Fruit fly (Drosophila melanogaster): ENCODE results near the gene CG14864.

The CG14864 gene

DNA sequence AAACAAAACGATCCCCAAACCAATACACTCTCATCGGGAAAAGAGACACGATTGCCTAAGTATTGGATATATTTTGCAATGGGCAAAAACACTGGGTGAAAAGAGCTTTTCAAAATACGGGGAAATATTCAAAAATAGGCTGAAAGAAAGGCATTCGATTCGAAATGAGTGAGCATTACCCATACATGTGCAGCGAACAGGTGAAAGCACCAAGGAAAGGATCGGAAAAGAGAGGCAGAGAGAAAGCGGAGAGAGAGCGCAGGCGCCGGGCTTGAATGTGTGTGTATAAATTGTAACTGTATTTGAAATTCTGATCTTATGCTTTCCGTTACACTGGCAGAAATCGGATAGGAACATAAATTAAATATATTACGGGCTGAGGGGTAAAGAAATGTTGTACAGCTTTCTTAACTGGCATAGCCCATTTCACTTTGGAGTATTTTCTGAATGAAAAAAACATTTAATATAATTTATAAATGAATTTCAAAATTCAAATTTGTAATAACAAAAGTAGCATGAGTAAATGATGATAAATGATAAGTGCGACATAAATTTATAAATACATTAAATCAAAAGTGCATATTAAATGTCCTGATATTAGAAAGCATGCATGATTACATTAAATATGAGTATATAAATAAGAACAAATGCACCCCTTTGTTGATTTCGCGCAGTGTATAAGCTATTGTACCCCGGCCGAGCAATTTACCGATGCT lies 12.4 kb upstream of the CG14864 start (continued):
- TF ChIP-seq CG13424 (tag; optimal IDR thresholded peaks at IDR 0.05) (peak; percentile 84), CG5180 (GFP tag; optimal IDR thresholded peaks at IDR 0.05) (peak; percentile 56), Doc2 (GFP tag; IDR thresholded peaks at IDR 0.05) (no peak), CG10147 (GFP tag; optimal IDR thresholded peaks at IDR 0.05) (peak; percentile 63), Side (GFP tag; optimal IDR thresholded peaks at IDR 0.05) (no peak), CG17612 (GFP tag; IDR thresholded peaks at IDR 0.05) (no peak), wor (GFP tag; IDR thresholded peaks at IDR 0.05) (peak; percentile 28; the same call in 1 of the 2 replicates), CG9437 (GFP tag; optimal IDR thresholded peaks at IDR 0.05) (peak; percentile 77), CG10979 (tag; optimal IDR thresholded peaks at IDR 0.05) (peak; percentile 87), pho (GFP tag; optimal IDR thresholded peaks at IDR 0.05) (no peak), tna (GFP tag; IDR thresholded peaks at IDR 0.05; ENCODE audit: partially characterized antibody) (no peak), al (GFP tag; IDR thresholded peaks at IDR 0.05) (0 out of 2 replicates have a peak, but pooled peaks have one; percentile 9), CG15011 (GFP tag; optimal IDR thresholded peaks at IDR 0.05) (peak; percentile 12), bsh (GFP tag; optimal IDR thresholded peaks at IDR 0.05) (peak in 1 of 2 experiments; percentile 71), gce (GFP tag; IDR thresholded peaks at IDR 0.05) (no peak), ase (GFP tag; IDR thresholded peaks at IDR 0.05) (no peak), CG17385 (GFP tag; optimal IDR thresholded peaks at IDR 0.05) (peak; percentile 51), hb (GFP tag; IDR thresholded peaks at IDR 0.05; ENCODE audit: partially characterized antibody) (no peak), dmrt11E (tag; optimal IDR thresholded peaks at IDR 0.05) (peak; percentile 85), CG32532 (GFP tag; IDR thresholded peaks at IDR 0.05) (peak; percentile 16; the same call in 1 of the 2 replicates), CG1024 (GFP tag; IDR thresholded peaks at IDR 0.05) (peak; percentile 18; the same call in 1 of the 2 replicates), MBD-R2 (GFP tag; IDR thresholded peaks at IDR 0.05) (no peak), jumu (GFP tag; optimal IDR thresholded peaks at IDR 0.05) (peak; percentile 27), twi (tag; optimal IDR thresholded peaks at IDR 0.05) (peak; percentile 69), emc (GFP tag; optimal IDR thresholded peaks at IDR 0.05) (no peak), CG32772 (GFP tag; IDR thresholded peaks at IDR 0.05) (no peak), Ets97D (GFP tag; optimal IDR thresholded peaks at IDR 0.05) (no peak), oc (tag; optimal IDR thresholded peaks at IDR 0.05) (peak; percentile 27), ci (GFP tag; IDR thresholded peaks at IDR 0.05) (0 out of 3 replicates have a peak, but pooled peaks have one; percentile 33), HLH4C (GFP tag; IDR thresholded peaks at IDR 0.05; ENCODE audit: partially characterized antibody) (no peak), CG42726 (GFP tag; IDR thresholded peaks at IDR 0.05; ENCODE audit: partially characterized antibody) (no peak), NC2β (GFP tag; optimal IDR thresholded peaks at IDR 0.05) (no peak), CG4820 (GFP tag; optimal IDR thresholded peaks at IDR 0.05) (peak; percentile 75), CG2678 (tag; optimal IDR thresholded peaks at IDR 0.05) (peak; percentile 87), CG2129 (GFP tag; IDR thresholded peaks at IDR 0.05; ENCODE audit: partially characterized antibody) (no peak), aop (GFP tag; IDR thresholded peaks at IDR 0.05) (no peak), CG6175 (GFP tag; IDR thresholded peaks at IDR 0.05) (no peak), CG6654 (GFP tag; optimal IDR thresholded peaks at IDR 0.05) (peak; percentile 54), CG11723 (GFP tag; optimal IDR thresholded peaks at IDR 0.05) (peak; percentile 47), ham (GFP tag; IDR thresholded peaks at IDR 0.05) (no peak), CoRest (tag; optimal IDR thresholded peaks at IDR 0.05) (peak; percentile 88), unpg (GFP tag; optimal IDR thresholded peaks at IDR 0.05) (peak; percentile 67), Vsx1 (GFP tag; optimal IDR thresholded peaks at IDR 0.05) (peak; percentile 62), tap (tag; optimal IDR thresholded peaks at IDR 0.05) (peak; percentile 43), CG15479 (GFP tag; optimal IDR thresholded peaks at IDR 0.05) (no peak), amos (GFP tag; IDR thresholded peaks at IDR 0.05; ENCODE audit: partially characterized antibody) (no peak), sqz (GFP tag; optimal IDR thresholded peaks at IDR 0.05) (peak; percentile 61), YL-1 (GFP tag; optimal IDR thresholded peaks at IDR 0.05) (peak; percentile 19), pum (GFP tag; optimal IDR thresholded peaks at IDR 0.05) (peak; percentile 20)

Data from whole organism, embryonic.